Fruit fly (Drosophila melanogaster) whole organism, prepupa: ENCODE data around the gene dar1.

Experiments
- Blimp-1 ChIP-seq: fragments of 200-800 bp; sonication (Bioruptor generic); optimal IDR thresholded peaks from 3 replicates; lab custom pipeline; 2017; ENCODE audit warnings: missing biosample characterization, missing genetic modification characterization, mild to moderate bottlenecking, moderate library complexity, missing genetic modification reagents
- CG10631 ChIP-seq: fragments of 200-800 bp; sonication (Bioruptor generic); optimal IDR thresholded peaks from 2 replicates; lab custom pipeline; 2016; ENCODE audit warnings: missing biosample characterization, missing genetic modification characterization
- CG10669 ChIP-seq: fragments of 200-800 bp; sonication (Bioruptor generic); optimal IDR thresholded peaks from 3 replicates; lab custom pipeline; 2018; ENCODE audit warnings: missing biosample characterization, mild to moderate bottlenecking, missing genetic modification characterization, moderate library complexity
- CG16779 ChIP-seq: fragments of 200-800 bp; sonication (Bioruptor generic); optimal IDR thresholded peaks from 3 replicates; lab custom pipeline; 2017; ENCODE audit warnings: missing biosample characterization, mild to moderate bottlenecking, missing genetic modification characterization
- CG3032 ChIP-seq: fragments of 200-800 bp; optimal IDR thresholded peaks from 2 replicates; lab custom pipeline; 2019; ENCODE audit warnings: missing biosample characterization, mild to moderate bottlenecking, missing genetic modification characterization, moderate library complexity
- CG31627 ChIP-seq: fragments of 200-800 bp; sonication (Bioruptor generic); optimal IDR thresholded peaks from 3 replicates; lab custom pipeline; 2016; ENCODE audit warnings: missing biosample characterization, missing genetic modification characterization
- CG32006 ChIP-seq: fragments of 200-800 bp; sonication (Bioruptor generic); optimal IDR thresholded peaks from 3 replicates; lab custom pipeline; 2017; ENCODE audit warnings: missing biosample characterization, mild to moderate bottlenecking, missing genetic modification characterization
- CG34406 ChIP-seq: fragments of 200-800 bp; sonication (Bioruptor generic); optimal IDR thresholded peaks from 3 replicates; lab custom pipeline; 2016; ENCODE audit warnings: missing biosample characterization, missing genetic modification characterization
- CG3919 ChIP-seq: fragments of 200-800 bp; sonication (Bioruptor generic); optimal IDR thresholded peaks from 3 replicates; lab custom pipeline; 2016; ENCODE audit warnings: missing biosample characterization, missing genetic modification characterization
- CG4318 ChIP-seq: fragments of 200-800 bp; sonication (Bioruptor generic); optimal IDR thresholded peaks from 3 replicates; lab custom pipeline; 2017; ENCODE audit warnings: missing biosample characterization, mild to moderate bottlenecking, missing genetic modification characterization
- CG6276 ChIP-seq: fragments of 200-800 bp; sonication (Bioruptor generic); optimal IDR thresholded peaks from 2 replicates; lab custom pipeline; 2017; ENCODE audit warnings: missing biosample characterization, mild to moderate bottlenecking, missing genetic modification characterization
- CG6792 ChIP-seq: fragments of 200-800 bp; sonication (Bioruptor generic); optimal IDR thresholded peaks from 3 replicates; lab custom pipeline; 2016; ENCODE audit warnings: missing biosample characterization, missing genetic modification characterization
- CG6808 ChIP-seq: fragments of 200-800 bp; sonication (Bioruptor generic); optimal IDR thresholded peaks from 3 replicates; lab custom pipeline; 2017; ENCODE audit warnings: missing biosample characterization, missing genetic modification characterization, mild to moderate bottlenecking, moderate library complexity, missing genetic modification reagents
- CG7368 ChIP-seq: fragments of 200-800 bp; sonication (Bioruptor generic); optimal IDR thresholded peaks from 3 replicates; lab custom pipeline; 2016; ENCODE audit warnings: missing biosample characterization, missing genetic modification characterization
- CG8119 ChIP-seq: fragments of 200-800 bp; sonication (Bioruptor generic); IDR thresholded peaks from 3 replicates; pipeline ENCODE4 v1.3.6; 2022; ENCODE audit warnings: missing biosample characterization, missing genetic modification characterization
- CG8319 ChIP-seq: fragments of 200-800 bp; sonication (Bioruptor generic); optimal IDR thresholded peaks from 3 replicates; lab custom pipeline; 2016; ENCODE audit warnings: missing biosample characterization, missing genetic modification characterization
- CG9139 ChIP-seq: fragments of 200-800 bp; sonication (Bioruptor generic); optimal IDR thresholded peaks from 3 replicates; lab custom pipeline; 2017; ENCODE audit warnings: missing biosample characterization, mild to moderate bottlenecking, missing genetic modification characterization
- Eip75B ChIP-seq: fragments of 200-800 bp; sonication (Bioruptor generic); optimal IDR thresholded peaks from 3 replicates; lab custom pipeline; 2016; ENCODE audit warnings: missing biosample characterization, missing genetic modification characterization
- Eip78C ChIP-seq: fragments of 200-800 bp; sonication (Bioruptor generic); peaks from one replicate; lab custom pipeline; 2016; ENCODE audit warnings: missing biosample characterization, missing genetic modification characterization
- Eip93F ChIP-seq: fragments of 200-800 bp; sonication (Bioruptor generic); optimal IDR thresholded peaks from 2 replicates; lab custom pipeline; 2016; ENCODE audit warnings: missing biosample characterization, mild to moderate bottlenecking, missing genetic modification characterization
- Ets21C ChIP-seq: fragments of 200-800 bp; sonication (Bioruptor generic); optimal IDR thresholded peaks from 3 replicates; lab custom pipeline; 2016; ENCODE audit warnings: missing biosample characterization, missing genetic modification characterization
- Ets96B ChIP-seq: fragments of 200-800 bp; optimal IDR thresholded peaks from 2 replicates; lab custom pipeline; 2019; ENCODE audit warnings: missing biosample characterization, mild to moderate bottlenecking, missing genetic modification characterization, moderate library complexity
- Gug ChIP-seq: fragments of 200-800 bp; sonication (Bioruptor generic); IDR thresholded peaks from 2 replicates; pipeline ENCODE4 v1.3.6; 2022; ENCODE audit warnings: missing biosample characterization, missing genetic modification characterization
- Hr38 ChIP-seq: sonication (Bioruptor generic); optimal IDR thresholded peaks from 2 replicates; lab custom pipeline; 2016; ENCODE audit warnings: missing biosample characterization, missing genetic modification characterization
- Hr39 ChIP-seq: fragments of 200-800 bp; sonication (Bioruptor generic); optimal IDR thresholded peaks from 2 replicates; lab custom pipeline; 2016; ENCODE audit warnings: missing biosample characterization, missing genetic modification characterization
- Hr4 ChIP-seq: fragments of 200-800 bp; sonication (Bioruptor generic); optimal IDR thresholded peaks from 3 replicates; lab custom pipeline; 2016; ENCODE audit warnings: missing biosample characterization, missing genetic modification characterization
- Lpt ChIP-seq: fragments of 200-800 bp; sonication (Bioruptor generic); optimal IDR thresholded peaks from 3 replicates; lab custom pipeline; 2016; ENCODE audit warnings: missing biosample characterization, missing genetic modification characterization
- OdsH ChIP-seq: fragments of 200-800 bp; sonication (Bioruptor generic); optimal IDR thresholded peaks from 3 replicates; lab custom pipeline; 2016; ENCODE audit warnings: missing biosample characterization, missing genetic modification characterization
- Smox ChIP-seq: fragments of 200-800 bp; sonication (Bioruptor generic); optimal IDR thresholded peaks from 3 replicates; lab custom pipeline; 2016; ENCODE audit warnings: missing biosample characterization, missing genetic modification characterization
- Sox102F ChIP-seq: fragments of 200-800 bp; sonication (Bioruptor generic); optimal IDR thresholded peaks from 2 replicates; lab custom pipeline; 2016; ENCODE audit warnings: missing biosample characterization, mild to moderate bottlenecking, missing genetic modification characterization
- Sox14 ChIP-seq: fragments of 200-800 bp; sonication (Bioruptor generic); optimal IDR thresholded peaks from 3 replicates; lab custom pipeline; 2016; ENCODE audit warnings: missing biosample characterization, missing genetic modification characterization
- achi ChIP-seq: fragments of 200-800 bp; sonication (Bioruptor generic); optimal IDR thresholded peaks from 3 replicates; lab custom pipeline; 2016; ENCODE audit warnings: missing biosample characterization, missing genetic modification characterization
- acj6 ChIP-seq: fragments of 200-800 bp; sonication (Bioruptor generic); optimal IDR thresholded peaks from 3 replicates; lab custom pipeline; 2016; ENCODE audit warnings: missing biosample characterization, missing genetic modification characterization
- cyc ChIP-seq: fragments of 200-800 bp; sonication (Bioruptor generic); optimal IDR thresholded peaks from 3 replicates; lab custom pipeline; 2016; ENCODE audit warnings: missing biosample characterization, missing genetic modification characterization
- dsx ChIP-seq: fragments of 200-800 bp; optimal IDR thresholded peaks from 3 replicates; lab custom pipeline; 2019; ENCODE audit warnings: missing biosample characterization, mild to moderate bottlenecking, missing genetic modification characterization, moderate library complexity; ENCODE audit not compliant: poor library complexity, severe bottlenecking
- eg ChIP-seq: fragments of 200-800 bp; sonication (Bioruptor generic); IDR thresholded peaks from 3 replicates; pipeline ENCODE4 v1.3.6; 2022; ENCODE audit warnings: missing biosample characterization, missing genetic modification characterization
- fd59A ChIP-seq: fragments of 200-800 bp; sonication (Bioruptor generic); optimal IDR thresholded peaks from 2 replicates; lab custom pipeline; 2017; ENCODE audit warnings: missing biosample characterization, mild to moderate bottlenecking, missing genetic modification characterization, missing genetic modification reagents
- fd85E ChIP-seq: fragments of 200-800 bp; sonication (Bioruptor generic); optimal IDR thresholded peaks from 3 replicates; lab custom pipeline; 2016; ENCODE audit warnings: missing biosample characterization, missing genetic modification characterization
- fkh ChIP-seq: fragments of 200-800 bp; sonication (Bioruptor generic); optimal IDR thresholded peaks from 3 replicates; lab custom pipeline; 2017; ENCODE audit warnings: missing biosample characterization, mild to moderate bottlenecking, missing genetic modification characterization, moderate library complexity
- lz ChIP-seq: fragments of 200-800 bp; sonication (Bioruptor generic); optimal IDR thresholded peaks from 3 replicates; lab custom pipeline; 2016; ENCODE audit warnings: missing biosample characterization, missing genetic modification characterization
- net ChIP-seq: fragments of 200-800 bp; sonication (Bioruptor generic); optimal IDR thresholded peaks from 3 replicates; lab custom pipeline; 2016; ENCODE audit warnings: missing biosample characterization, missing genetic modification characterization
- spab ChIP-seq: fragments of 200-800 bp; sonication (Bioruptor generic); optimal IDR thresholded peaks from 2 replicates; lab custom pipeline; 2017; ENCODE audit warnings: missing biosample characterization, mild to moderate bottlenecking, missing genetic modification characterization, missing genetic modification reagents
- ss ChIP-seq, 2 experiments: fragments of 200-800 bp; sonication (Bioruptor generic); optimal IDR thresholded peaks; 2 replicates in 1 of 2; 3 replicates in 1 of 2; lab custom pipeline; 2017 to 2018; ENCODE audit warnings: mild to moderate bottlenecking in 2 of 2, missing biosample characterization in 2 of 2, missing genetic modification characterization in 2 of 2, moderate library complexity in 1 of 2
- svp ChIP-seq: fragments of 200-800 bp; sonication (Bioruptor generic); peaks from one replicate; lab custom pipeline; 2016; ENCODE audit warnings: missing biosample characterization, missing genetic modification characterization
- topi ChIP-seq: fragments of 200-800 bp; sonication (Bioruptor generic); optimal IDR thresholded peaks from 3 replicates; lab custom pipeline; 2016; ENCODE audit warnings: missing biosample characterization, missing genetic modification characterization
- vri ChIP-seq: fragments of 200-800 bp; sonication (Bioruptor generic); optimal IDR thresholded peaks from 3 replicates; lab custom pipeline; 2016; ENCODE audit warnings: missing biosample characterization, mild to moderate bottlenecking, missing genetic modification characterization

dar1 gene

DNA sequence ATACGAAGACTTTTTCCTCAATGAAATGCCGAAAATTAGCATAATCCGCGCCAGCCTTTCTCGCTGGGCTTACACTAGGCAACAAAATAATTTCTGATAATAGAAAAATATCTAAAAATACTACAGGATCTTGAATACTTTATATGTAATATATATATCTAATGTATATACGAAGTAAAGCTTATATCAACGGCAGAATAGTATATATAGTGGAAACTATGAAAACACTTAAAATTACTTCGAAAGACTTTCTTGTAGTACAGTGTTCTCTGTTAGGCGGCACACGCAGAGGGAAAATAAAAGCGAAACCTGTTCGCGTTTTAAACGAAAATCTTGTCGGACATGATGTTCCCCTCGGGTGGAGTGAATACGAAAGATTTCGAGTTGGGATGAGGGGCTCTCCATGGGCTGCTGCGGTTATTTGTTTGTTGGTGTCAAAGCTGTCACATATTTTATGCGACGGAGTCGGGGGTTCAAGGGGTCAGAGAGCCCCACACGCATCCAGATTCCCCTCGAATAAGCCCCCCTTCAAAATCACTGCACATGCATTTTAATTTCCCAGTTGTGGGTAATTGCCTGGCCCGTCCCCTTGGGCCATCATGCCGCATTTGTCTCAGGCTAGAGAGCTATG, 8.1 kb downstream of the dar1 start (continued):
- TF ChIP-seq CG8319 (GFP tag; lab: Kevin White, UChicago) (peak; percentile 39), OdsH (GFP tag; lab: Kevin White, UChicago) (peak; percentile 48), Sox102F (GFP tag; lab: Kevin White, UChicago) (peak; percentile 45), ss (GFP tag; optimal IDR thresholded peaks at IDR 0.05; lab: Kevin White, UChicago) (peak; percentile 49 to 65), CG8119 (GFP tag; lab: Robert Waterston, UW) (peak; percentile 86), Eip78C (GFP tag; lab: Kevin White, UChicago) (peak; percentile 93), Hr4 (peak; percentile 55), achi (peak; percentile 64), Blimp-1 (GFP tag; lab: Kevin White, UChicago) (peak; percentile 71), CG6808 (GFP tag; lab: Kevin White, UChicago) (peak; percentile 68), CG16779 (tag; lab: Kevin White, UChicago) (peak; percentile 62), vri (GFP tag; lab: Kevin White, UChicago) (peak; percentile 17), Ets96B (peak; percentile 80), fd85E (GFP tag; lab: Kevin White, UChicago) (no peak), CG9139 (GFP tag; lab: Kevin White, UChicago) (peak; percentile 32), Sox14 (GFP tag; lab: Kevin White, UChicago) (no peak), CG32006 (GFP tag; lab: Kevin White, UChicago) (peak; percentile 70), CG10669 (GFP tag; lab: Kevin White, UChicago) (peak; percentile 73), topi (peak; percentile 45), cyc (peak; percentile 7), CG7368 (GFP tag; lab: Kevin White, UChicago) (peak; percentile 26)

DNA sequence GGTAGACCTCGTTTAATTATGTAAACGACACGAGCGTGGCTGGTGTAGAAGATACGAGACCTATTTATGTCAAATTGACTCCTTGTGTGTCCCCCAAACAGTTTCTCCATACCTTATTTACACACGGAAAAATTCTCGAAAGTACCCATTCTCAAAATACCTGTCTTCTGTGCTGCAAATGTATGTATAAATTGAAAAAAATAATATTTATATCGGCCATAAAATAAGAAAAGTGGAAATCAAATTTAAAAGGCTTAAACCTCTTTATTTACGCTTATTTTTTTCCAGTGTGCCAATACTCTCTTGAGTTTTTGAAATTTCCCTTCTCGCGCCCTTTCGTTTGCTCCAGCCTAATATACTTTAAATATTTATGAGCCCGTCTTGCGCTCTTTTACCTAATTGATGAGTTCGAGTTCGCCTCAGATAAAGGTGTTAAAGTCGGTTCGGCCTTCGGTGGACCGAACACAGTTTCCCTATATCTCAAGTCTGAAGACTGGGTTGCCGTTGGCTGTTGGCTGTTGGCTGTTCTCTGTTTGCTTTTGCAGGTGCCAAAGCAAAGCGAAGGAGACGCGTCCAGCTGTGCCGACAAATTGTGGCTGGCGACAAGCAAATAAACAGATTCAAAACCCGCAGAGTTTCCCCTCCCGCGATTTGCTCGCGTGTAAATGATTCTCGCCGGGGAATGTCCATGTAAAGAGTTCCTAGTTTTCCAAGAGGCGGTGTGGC, 12.6 kb downstream of the dar1 start:
- TF ChIP-seq Sox102F (GFP tag; lab: Kevin White, UChicago) = peak; percentile 47
- TF ChIP-seq Hr39 (GFP tag; lab: Kevin White, UChicago) = peak; percentile 43
- no peak for TF ChIP-seq Eip93F (GFP tag; lab: Kevin White, UChicago)
- peak; percentile 25 for TF ChIP-seq lz (GFP tag; lab: Kevin White, UChicago)
- TF ChIP-seq Gug (GFP tag; lab: Robert Waterston, UW) = no peak
- TF ChIP-seq Sox14 (GFP tag; lab: Kevin White, UChicago) = peak; percentile 29
- TF ChIP-seq Hr38 = no peak
- TF ChIP-seq CG4318 (GFP tag; lab: Kevin White, UChicago) = no peak
- no peak for TF ChIP-seq CG6276 (GFP tag; lab: Kevin White, UChicago)
- peak in 1 of 2 experiments; percentile 39 for TF ChIP-seq ss (GFP tag; optimal IDR thresholded peaks at IDR 0.05; lab: Kevin White, UChicago)
- TF ChIP-seq fd59A = no peak
- TF ChIP-seq Eip78C (GFP tag; lab: Kevin White, UChicago) = peak; percentile 86
- peak; percentile 2 for TF ChIP-seq Ets21C (GFP tag; lab: Kevin White, UChicago)
- peak; percentile 54 for TF ChIP-seq achi
- no peak for TF ChIP-seq cyc
- TF ChIP-seq Hr4 = peak; percentile 32
- TF ChIP-seq dsx = no peak
- TF ChIP-seq Lpt = no peak
- peak; percentile 45 for TF ChIP-seq CG31627 (GFP tag; lab: Kevin White, UChicago)
- TF ChIP-seq eg = no peak
- TF ChIP-seq Ets96B = no peak
- TF ChIP-seq vri (GFP tag; lab: Kevin White, UChicago) = no peak
- TF ChIP-seq Eip75B (GFP tag; lab: Kevin White, UChicago) = peak; percentile 25
- peak; percentile 23 for TF ChIP-seq CG34406 (GFP tag; lab: Kevin White, UChicago)
- TF ChIP-seq CG6792 (GFP tag; lab: Kevin White, UChicago) = peak; percentile 19
- TF ChIP-seq Smox (GFP tag; lab: Kevin White, UChicago) = peak; percentile 47
- TF ChIP-seq CG9139 (GFP tag; lab: Kevin White, UChicago) = no peak
- peak; percentile 64 for TF ChIP-seq acj6 (GFP tag; lab: Kevin White, UChicago)
- peak; percentile 16 for TF ChIP-seq net (GFP tag; lab: Kevin White, UChicago)
- TF ChIP-seq fkh (GFP tag; lab: Kevin White, UChicago) = peak; percentile 35
- TF ChIP-seq CG3919 (GFP tag; lab: Kevin White, UChicago) = no peak
- TF ChIP-seq svp = peak; percentile 78
- no peak for TF ChIP-seq spab (GFP tag; lab: Kevin White, UChicago)
- TF ChIP-seq OdsH (GFP tag; lab: Kevin White, UChicago) = peak; percentile 53
- TF ChIP-seq CG10631 (GFP tag; lab: Kevin White, UChicago) = peak; percentile 60
- TF ChIP-seq topi = peak; percentile 42
- TF ChIP-seq CG3032 (tag; lab: Kevin White, UChicago) = no peak
